Worm (Caenorhabditis elegans): ENCODE results near the gene del-7.

The del-7 gene

ce11 chrIV:7803250-7803649 lies 43.0 kb downstream of the del-7 start, which contains the start of gene C33H5.16:
Gene C33H5.16 (minus strand): TSS chrIV:7803350.
- TF ChIP-seq lsy-2 (tag; optimal IDR thresholded peaks at IDR 0.05), result no peak
- no peak for TF ChIP-seq sma-9 (GFP tag; optimal IDR thresholded peaks at IDR 0.05)
- TF ChIP-seq sma-9 (tag; optimal IDR thresholded peaks at IDR 0.05), result no peak
- TF ChIP-seq nhr-237 (tag; optimal IDR thresholded peaks at IDR 0.05), result no peak
- TF ChIP-seq egl-27 (tag; optimal IDR thresholded peaks at IDR 0.05), result no peak
- TF ChIP-seq ZK546.5 (tag; optimal IDR thresholded peaks at IDR 0.05), result no peak
- TF ChIP-seq nhr-21 (tag; optimal IDR thresholded peaks at IDR 0.05), result no peak
- TF ChIP-seq mdl-1 (tag; optimal IDR thresholded peaks at IDR 0.05), result no peak
- no peak for TF ChIP-seq unc-62 (GFP tag; optimal IDR thresholded peaks at IDR 0.05)

ce11 chrIV:7804740-7805139 lies 44.5 kb downstream of the del-7 start, which contains the start of gene C33H5.2:
Gene C33H5.2 (plus strand): TSS chrIV:7805040.
- no peak for TF ChIP-seq gmeb-1 (tag; optimal IDR thresholded peaks at IDR 0.05)
- TF ChIP-seq sma-3 (GFP tag; optimal IDR thresholded peaks at IDR 0.05), result no peak
- no peak for TF ChIP-seq snpc-4 (tag; optimal IDR thresholded peaks at IDR 0.05)
- TF ChIP-seq aly-2 (tag; optimal IDR thresholded peaks at IDR 0.05), result no peak
- no peak for TF ChIP-seq F13H6.1 (tag; optimal IDR thresholded peaks at IDR 0.05)
- TF ChIP-seq nhr-77 (tag; optimal IDR thresholded peaks at IDR 0.05), result no peak
- no peak for TF ChIP-seq fos-1 (tag; optimal IDR thresholded peaks at IDR 0.05)
- TF ChIP-seq nhr-12 (tag; optimal IDR thresholded peaks at IDR 0.05), result no peak
- no peak for TF ChIP-seq elt-1 (tag; optimal IDR thresholded peaks at IDR 0.05)
- no peak for TF ChIP-seq nhr-11 (tag; optimal IDR thresholded peaks at IDR 0.05)
- no peak for TF ChIP-seq ztf-11 (tag; optimal IDR thresholded peaks at IDR 0.05)
- no peak for TF ChIP-seq ztf-1 (GFP tag; conservative IDR thresholded peaks at IDR 0.05)
- TF ChIP-seq mdl-1 (tag; optimal IDR thresholded peaks at IDR 0.05), result no peak
- no peak for TF ChIP-seq nhr-237 (tag; optimal IDR thresholded peaks at IDR 0.05)
- no peak for TF ChIP-seq nhr-21 (tag; optimal IDR thresholded peaks at IDR 0.05)
- TF ChIP-seq ztf-4 (tag; optimal IDR thresholded peaks at IDR 0.05), result no peak
- no peak for TF ChIP-seq lin-11 (tag; optimal IDR thresholded peaks at IDR 0.05)
- no peak for TF ChIP-seq peb-1 (tag; optimal IDR thresholded peaks at IDR 0.05)

- TF ChIP-seq elt-1 (tag; optimal IDR thresholded peaks at IDR 0.05), result peak; percentile 59
- TF ChIP-seq ztf-11 (tag; optimal IDR thresholded peaks at IDR 0.05), result no peak
Observed at ce11 chrIV:7808583-7808982, 48.4 kb downstream of the del-7 start, which contains the start of gene C33H5.1. Gene C33H5.1 (plus strand): TSS chrIV:7808912.

Measured in whole organism, L2 larva.